Fruit fly (Drosophila melanogaster) S2 (cell line): ENCODE results near the gene Ak1.

Experiments
- CG8478 ChIP-seq: fragments of >200 bp; optimal IDR thresholded peaks from 2 replicates; lab custom pipeline; 2018
- CTCF ChIP-seq, 2 experiments: fragments of >200 bp; optimal IDR thresholded peaks; 2 replicates each; lab custom pipeline; 2018

DNA sequence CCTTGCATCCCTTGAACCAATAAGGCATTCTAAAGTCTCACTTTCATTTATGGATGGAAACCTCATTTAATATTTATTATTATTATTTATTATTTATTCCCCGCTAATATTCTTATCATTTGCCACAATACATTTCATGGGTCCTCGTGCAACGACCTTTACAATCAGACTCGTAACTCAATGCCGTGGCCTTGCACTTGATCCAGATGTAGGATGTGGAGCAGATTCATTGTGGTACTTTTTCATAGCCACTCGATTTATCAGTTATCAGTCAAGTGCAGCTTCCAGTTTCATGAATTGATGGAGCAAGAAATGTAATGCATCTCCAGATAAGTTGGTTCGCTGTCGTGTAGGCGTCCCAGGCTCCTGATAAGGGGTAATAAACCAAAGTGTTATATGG is 18.5 kb downstream of the Ak1 start:
- TF ChIP-seq CG8478 (lab: Kevin White, UChicago), result no peak
- no peak for TF ChIP-seq CTCF (optimal IDR thresholded peaks at IDR 0.05; lab: Kevin White, UChicago)
